Worm (Caenorhabditis elegans) whole organism, young adult: Measurements from ENCODE around the gene set-17.

ENCODE experiments used
- B0035.1 ChIP-seq: sonication (generic microtip); optimal IDR thresholded peaks from 2 replicates; lab custom pipeline; 2016; ENCODE audit warnings: missing genetic modification characterization, mild to moderate bottlenecking, missing compliant biosample characterization, missing genotype, missing genetic modification reagents
- D2030.7 ChIP-seq: fragments of 200-800 bp; sonication (Bioruptor generic); IDR thresholded peaks from 2 replicates; pipeline ENCODE4 v1.3.6; 2022; ENCODE audit warnings: missing genetic modification reagents, missing genetic modification characterization, missing compliant biosample characterization
- F22D6.2 ChIP-seq: sonication (generic microtip); optimal IDR thresholded peaks from 2 replicates; lab custom pipeline; 2016; ENCODE audit warnings: mild to moderate bottlenecking, missing genetic modification characterization, missing compliant biosample characterization
- F33H1.4 ChIP-seq: fragments of 200-800 bp; sonication (Bioruptor generic); IDR thresholded peaks from 2 replicates; pipeline ENCODE4 v1.3.6; 2022; ENCODE audit warnings: missing genetic modification reagents, missing genetic modification characterization, missing compliant biosample characterization
- F37B4.10 ChIP-seq: fragments of 200-800 bp; sonication (Bioruptor generic); IDR thresholded peaks from 2 replicates; pipeline ENCODE4 v1.3.6; 2022; ENCODE audit warnings: missing genetic modification characterization, missing compliant biosample characterization
- F55B11.4 ChIP-seq: sonication (generic microtip); optimal IDR thresholded peaks from 2 replicates; lab custom pipeline; 2016; ENCODE audit warnings: missing compliant biosample characterization, missing genetic modification characterization, borderline replicate concordance; ENCODE audit not compliant: insufficient read depth
- T07F8.4 ChIP-seq: sonication (generic microtip); optimal IDR thresholded peaks from 2 replicates; lab custom pipeline; 2016; ENCODE audit warnings: mild to moderate bottlenecking, missing genetic modification characterization, moderate library complexity, missing compliant biosample characterization
- Y53G8AR.9 ChIP-seq: fragments of 200-800 bp; sonication (Bioruptor generic); conservative IDR thresholded peaks from 2 replicates; pipeline ENCODE4 v1.3.6; 2022; ENCODE audit warnings: missing genetic modification reagents, missing genetic modification characterization, missing compliant biosample characterization
- Y95B8A.8 ChIP-seq: fragments of 200-800 bp; sonication (Bioruptor generic); IDR thresholded peaks from 2 replicates; pipeline ENCODE4 v1.3.6; 2022; ENCODE audit warnings: missing genetic modification reagents, missing genetic modification characterization, missing compliant biosample characterization
- akir-1 ChIP-seq: fragments of 200-800 bp; sonication (Bioruptor generic); optimal IDR thresholded peaks from 2 replicates; lab custom pipeline; 2018; ENCODE audit warnings: mild to moderate bottlenecking, missing genetic modification characterization, moderate library complexity, missing compliant biosample characterization
- ama-1 ChIP-seq, 3 experiments: fragments of 150-350 bp in 1 of 3; sonication (generic microtip) in 2 of 3; optimal IDR thresholded peaks; 2 replicates each; lab custom pipeline; 2014 to 2018; ENCODE audit warnings: missing biosample characterization in 2 of 3, missing genetic modification characterization in 2 of 3, missing genetic modification reagents in 2 of 3
- attf-5 ChIP-seq: fragments of 200-800 bp; sonication (Bioruptor generic); optimal IDR thresholded peaks from 2 replicates; lab custom pipeline; 2018; ENCODE audit warnings: mild to moderate bottlenecking, missing genetic modification characterization, missing compliant biosample characterization
- bed-1 ChIP-seq: fragments of 200-800 bp; sonication (Bioruptor generic); IDR thresholded peaks from 2 replicates; pipeline ENCODE4 v1.3.6; 2022; ENCODE audit warnings: missing genetic modification reagents, missing genetic modification characterization, missing compliant biosample characterization
- ceh-40 ChIP-seq: fragments of 200-800 bp; sonication (Bioruptor generic); IDR thresholded peaks from 2 replicates; pipeline ENCODE4 v1.3.6; 2022; ENCODE audit warnings: missing genetic modification characterization, missing compliant biosample characterization
- ceh-58 ChIP-seq: fragments of 200-800 bp; sonication (Bioruptor generic); IDR thresholded peaks from 2 replicates; pipeline ENCODE4 v1.3.6; 2022; ENCODE audit warnings: missing genetic modification characterization, missing compliant biosample characterization
- ceh-79 ChIP-seq: sonication (generic microtip); optimal IDR thresholded peaks from 2 replicates; lab custom pipeline; 2017; ENCODE audit warnings: mild to moderate bottlenecking, missing genetic modification characterization, missing compliant biosample characterization
- ceh-91 ChIP-seq: fragments of 200-800 bp; sonication (Bioruptor generic); IDR thresholded peaks from 2 replicates; pipeline ENCODE4 v1.3.6; 2022; ENCODE audit warnings: missing genetic modification reagents, missing genetic modification characterization, missing compliant biosample characterization
- chd-7 ChIP-seq: sonication (generic microtip); optimal IDR thresholded peaks from 2 replicates; lab custom pipeline; 2016; ENCODE audit warnings: mild to moderate bottlenecking, missing genetic modification characterization, moderate library complexity, missing compliant biosample characterization
- dpl-1 ChIP-seq: fragments of 150-350 bp; optimal IDR thresholded peaks from 2 replicates; lab custom pipeline; 2014; ENCODE audit warnings: missing biosample characterization, missing genetic modification reagents, missing genetic modification characterization
- egl-44 ChIP-seq: fragments of 200-800 bp; sonication (Bioruptor generic); IDR thresholded peaks from 2 replicates; pipeline ENCODE4 v1.3.6; 2022; ENCODE audit warnings: missing genetic modification reagents, missing genetic modification characterization, missing compliant biosample characterization
- egrh-3 ChIP-seq: fragments of 200-800 bp; sonication (Bioruptor generic); IDR thresholded peaks from 2 replicates; pipeline ENCODE4 v1.3.6; 2022; ENCODE audit warnings: missing genetic modification reagents, missing genetic modification characterization, missing compliant biosample characterization
- ets-4 ChIP-seq: fragments of 200-800 bp; sonication (Bioruptor generic); optimal IDR thresholded peaks from 2 replicates; lab custom pipeline; 2018; ENCODE audit warnings: mild to moderate bottlenecking, missing genetic modification characterization, missing compliant biosample characterization
- him-1 ChIP-seq: sonication (generic microtip); optimal IDR thresholded peaks from 2 replicates; lab custom pipeline; 2016; ENCODE audit warnings: missing genotype, missing genetic modification reagents, missing genetic modification characterization, missing compliant biosample characterization
- hrde-1 ChIP-seq: sonication (generic microtip); optimal IDR thresholded peaks from 2 replicates; lab custom pipeline; 2016; ENCODE audit warnings: missing genetic modification characterization, mild to moderate bottlenecking, missing compliant biosample characterization, moderate library complexity, missing genotype, missing genetic modification reagents, borderline replicate concordance
- let-526 ChIP-seq: fragments of 200-800 bp; sonication (Bioruptor generic); IDR thresholded peaks from 2 replicates; pipeline ENCODE4 v1.3.6; 2022; ENCODE audit warnings: missing genetic modification reagents, missing genetic modification characterization, missing compliant biosample characterization
- let-607 ChIP-seq, 2 experiments: fragments of 200-800 bp in 1 of 2; sonication (Bioruptor generic) in 1 of 2; sonication (generic microtip) in 1 of 2; optimal IDR thresholded peaks; 2 replicates each; lab custom pipeline; 2016 to 2018; ENCODE audit warnings: mild to moderate bottlenecking in 2 of 2, missing compliant biosample characterization in 2 of 2, missing genetic modification characterization in 2 of 2, moderate library complexity in 2 of 2, missing genotype in 1 of 2
- lin-54 ChIP-seq: fragments of 200-800 bp; sonication (Bioruptor generic); optimal IDR thresholded peaks from 2 replicates; lab custom pipeline; 2018; ENCODE audit warnings: mild to moderate bottlenecking, missing genetic modification characterization, missing compliant biosample characterization
- lsl-1 ChIP-seq: fragments of 200-800 bp; sonication (Bioruptor generic); optimal IDR thresholded peaks from 2 replicates; lab custom pipeline; 2018; ENCODE audit warnings: mild to moderate bottlenecking, missing genetic modification characterization, moderate library complexity, missing compliant biosample characterization
- madf-8 ChIP-seq: fragments of 200-800 bp; sonication (Bioruptor generic); conservative IDR thresholded peaks from 2 replicates; pipeline ENCODE4 v1.3.6; 2022; ENCODE audit warnings: missing genetic modification reagents, missing genetic modification characterization, missing compliant biosample characterization
- mxl-1 ChIP-seq: sonication (generic microtip); optimal IDR thresholded peaks from 2 replicates; lab custom pipeline; 2016; ENCODE audit warnings: missing genetic modification characterization, missing compliant biosample characterization
- nhr-120 ChIP-seq: fragments of 200-800 bp; sonication (Bioruptor generic); IDR thresholded peaks from 2 replicates; pipeline ENCODE4 v1.3.6; 2022; ENCODE audit warnings: missing genetic modification characterization, missing compliant biosample characterization
- pbrm-1 ChIP-seq: fragments of 200-800 bp; sonication (Bioruptor generic); IDR thresholded peaks from 2 replicates; pipeline ENCODE4 v1.3.6; 2022; ENCODE audit warnings: missing genetic modification reagents, missing genetic modification characterization, missing compliant biosample characterization
- rcor-1 ChIP-seq: fragments of 200-800 bp; sonication (Bioruptor generic); IDR thresholded peaks from 2 replicates; pipeline ENCODE4 v1.3.6; 2022; ENCODE audit warnings: missing genetic modification reagents, missing genetic modification characterization, missing compliant biosample characterization
- rec-8 ChIP-seq, 2 experiments: sonication (generic microtip); optimal IDR thresholded peaks; 2 replicates each; lab custom pipeline; 2016; ENCODE audit warnings: mild to moderate bottlenecking in 2 of 2, missing genetic modification characterization in 2 of 2, missing genetic modification reagents in 2 of 2, missing genotype in 2 of 2, missing biosample characterization in 1 of 2, missing compliant biosample characterization in 1 of 2, moderate library complexity in 1 of 2
- repo-1 ChIP-seq: sonication (generic microtip); optimal IDR thresholded peaks from 2 replicates; lab custom pipeline; 2017; ENCODE audit warnings: mild to moderate bottlenecking, missing genetic modification characterization, missing compliant biosample characterization
- sea-2 ChIP-seq: fragments of 200-800 bp; sonication (Bioruptor generic); IDR thresholded peaks from 2 replicates; pipeline ENCODE4 v1.3.6; 2022; ENCODE audit warnings: missing genetic modification characterization, missing compliant biosample characterization
- snpc-1.1 ChIP-seq: sonication (generic microtip); optimal IDR thresholded peaks from 2 replicates; lab custom pipeline; 2017; ENCODE audit warnings: missing genetic modification characterization, mild to moderate bottlenecking, missing compliant biosample characterization, antibody characterized with exemption, moderate library complexity, missing genotype, missing genetic modification reagents; ENCODE audit not compliant: insufficient read depth
- snpc-3.4 ChIP-seq: sonication (generic microtip); optimal IDR thresholded peaks from 2 replicates; lab custom pipeline; 2017; ENCODE audit warnings: missing genetic modification characterization, mild to moderate bottlenecking, missing compliant biosample characterization, antibody characterized with exemption, moderate library complexity, missing genotype, missing genetic modification reagents
- somi-1 ChIP-seq: fragments of 200-800 bp; sonication (Bioruptor generic); optimal IDR thresholded peaks from 2 replicates; lab custom pipeline; 2018; ENCODE audit warnings: mild to moderate bottlenecking, missing genetic modification characterization, missing compliant biosample characterization
- sptf-2 ChIP-seq: fragments of 200-800 bp; sonication (Bioruptor generic); optimal IDR thresholded peaks from 2 replicates; lab custom pipeline; 2018; ENCODE audit warnings: mild to moderate bottlenecking, missing genetic modification characterization, missing compliant biosample characterization
- tlf-1 ChIP-seq: fragments of 200-800 bp; sonication (Bioruptor generic); optimal IDR thresholded peaks from 2 replicates; lab custom pipeline; 2018; ENCODE audit warnings: mild to moderate bottlenecking, missing genetic modification characterization, missing compliant biosample characterization
- unc-130 ChIP-seq: sonication (generic microtip); optimal IDR thresholded peaks from 2 replicates; lab custom pipeline; 2016; ENCODE audit warnings: missing genetic modification reagents, missing genetic modification characterization, missing compliant biosample characterization
- ztf-18 ChIP-seq: sonication (generic microtip); optimal IDR thresholded peaks from 2 replicates; lab custom pipeline; 2016; ENCODE audit warnings: missing genotype, mild to moderate bottlenecking, missing genetic modification characterization, missing compliant biosample characterization
- ztf-25 ChIP-seq: fragments of 200-800 bp; sonication (Bioruptor generic); IDR thresholded peaks from 2 replicates; pipeline ENCODE4 v1.3.6; 2022; ENCODE audit warnings: missing genetic modification reagents, missing genetic modification characterization, missing compliant biosample characterization
- ztf-28 ChIP-seq: fragments of 200-800 bp; sonication (Bioruptor generic); IDR thresholded peaks from 2 replicates; pipeline ENCODE4 v1.3.6; 2022; ENCODE audit warnings: missing genetic modification reagents, missing genetic modification characterization, missing compliant biosample characterization
- ztf-3 ChIP-seq: fragments of 200-800 bp; sonication (Bioruptor generic); optimal IDR thresholded peaks from 2 replicates; lab custom pipeline; 2018; ENCODE audit warnings: mild to moderate bottlenecking, missing genetic modification characterization, missing compliant biosample characterization

set-17 gene

DNA sequence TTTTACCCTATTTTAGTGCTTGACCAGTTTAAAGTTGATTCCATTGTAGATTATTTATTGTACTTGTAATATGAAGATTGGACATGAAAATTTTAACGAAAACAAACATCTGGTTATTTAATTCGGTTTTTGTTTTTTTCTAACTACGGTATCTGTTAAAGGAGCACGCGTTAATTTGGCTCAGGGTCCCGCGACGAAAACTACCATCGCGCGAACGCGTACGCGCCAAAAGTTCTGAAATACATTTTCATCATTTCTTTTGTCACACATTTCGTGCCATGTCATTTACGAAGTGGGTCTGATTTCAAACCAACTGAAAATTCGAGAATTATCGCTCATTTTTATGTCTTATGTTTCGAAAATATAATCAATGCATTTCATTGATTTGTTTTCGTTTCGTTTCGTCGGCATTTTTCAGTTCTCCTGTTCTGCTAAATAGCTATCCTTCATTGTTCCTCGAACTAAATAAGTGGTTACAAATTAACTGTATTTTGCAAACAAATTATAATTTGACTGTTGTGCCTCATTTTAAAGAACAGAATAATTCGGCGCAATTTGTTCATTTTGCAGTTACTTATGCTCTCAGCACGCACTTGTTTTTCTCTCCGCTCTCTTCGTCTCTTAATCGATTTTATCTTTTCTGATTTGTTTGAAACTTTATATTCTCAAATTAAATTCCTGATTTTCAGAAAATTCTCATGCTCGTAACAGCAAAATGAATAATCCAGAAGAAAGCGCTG, 6.4 kb downstream of the set-17 start, which contains the start of gene T21B10.3 (continued):
- TF ChIP-seq unc-130 (GFP tag; lab: Kevin White, UChicago) (peak; percentile 95), dpl-1 (GFP tag; lab: Kevin White, UChicago) (peak; percentile 95), snpc-3.4 (peak; percentile 93), ztf-28 (GFP tag; lab: Robert Waterston, UW) (peak; percentile 94), F37B4.10 (GFP tag; lab: Robert Waterston, UW) (no peak), ztf-25 (GFP tag; lab: Robert Waterston, UW) (peak; percentile 89), lin-54 (GFP tag; lab: Kevin White, UChicago) (peak; percentile 90), somi-1 (GFP tag; lab: Kevin White, UChicago) (peak; percentile 36), bed-1 (GFP tag; lab: Robert Waterston, UW) (no peak), Y53G8AR.9 (GFP tag; lab: Robert Waterston, UW) (peak; percentile 96), lsl-1 (GFP tag; lab: Kevin White, UChicago) (peak; percentile 100), ceh-91 (GFP tag; lab: Robert Waterston, UW) (peak; percentile 97), him-1 (tag; lab: Kevin White, UChicago) (peak; percentile 72), ztf-3 (GFP tag; lab: Kevin White, UChicago) (no peak), sptf-2 (GFP tag; lab: Kevin White, UChicago) (no peak), rcor-1 (GFP tag; lab: Robert Waterston, UW) (peak; percentile 94), repo-1 (tag; lab: Kevin White, UChicago) (peak; percentile 86), ama-1 (optimal IDR thresholded peaks at IDR 0.05; lab: Kevin White, UChicago) (peak; percentile 84), ama-1 (GFP tag; optimal IDR thresholded peaks at IDR 0.05; lab: Kevin White, UChicago) (peak; percentile 55 to 83), let-607 (tag; optimal IDR thresholded peaks at IDR 0.05; lab: Kevin White, UChicago) (peak; percentile 25 to 35), ztf-18 (peak; percentile 49), chd-7 (no peak), egrh-3 (peak; percentile 31; the same call in 1 of the 2 replicates), snpc-1.1 (peak; percentile 61), ceh-58 (GFP tag; lab: Robert Waterston, UW) (0 out of 2 replicates have a peak, but pooled peaks have one; percentile 35), mxl-1 (tag; lab: Kevin White, UChicago) (no peak), ceh-79 (tag; lab: Kevin White, UChicago) (no peak), B0035.1 (tag; lab: Kevin White, UChicago) (peak; percentile 53), ceh-40 (no peak), hrde-1 (tag; lab: Kevin White, UChicago) (peak; percentile 79), D2030.7 (GFP tag; lab: Robert Waterston, UW) (peak; percentile 97), Y95B8A.8 (peak; percentile 96), akir-1 (GFP tag; lab: Kevin White, UChicago) (no peak), nhr-120 (GFP tag; lab: Robert Waterston, UW) (no peak), pbrm-1 (GFP tag; lab: Robert Waterston, UW) (peak; percentile 89), madf-8 (peak; percentile 98), rec-8 (tag; optimal IDR thresholded peaks at IDR 0.05; lab: Kevin White, UChicago) (no peak), let-526 (GFP tag; lab: Robert Waterston, UW) (peak; percentile 44; the same call in 1 of the 2 replicates), sea-2 (GFP tag; lab: Robert Waterston, UW) (no peak), F55B11.4 (tag; lab: Kevin White, UChicago) (no peak), T07F8.4 (tag; lab: Kevin White, UChicago) (no peak), tlf-1 (GFP tag; lab: Kevin White, UChicago) (peak; percentile 94), F33H1.4 (GFP tag; lab: Robert Waterston, UW) (peak; percentile 99), attf-5 (GFP tag; lab: Kevin White, UChicago) (peak; percentile 24), F22D6.2 (tag; lab: Kevin White, UChicago) (no peak), egl-44 (GFP tag; lab: Robert Waterston, UW) (no peak), ets-4 (GFP tag; lab: Kevin White, UChicago) (peak; percentile 54)
